Fruit fly (Drosophila melanogaster) whole organism, wandering third instar larva: ENCODE data around the gene CG31975.

Source experiments
- Hnf4 ChIP-seq: fragments of 200-800 bp; sonication (Bioruptor generic); optimal IDR thresholded peaks from 2 replicates; lab custom pipeline; 2016; ENCODE audit warnings: missing biosample characterization, mild to moderate bottlenecking, missing genetic modification characterization
- Sp1 ChIP-seq: fragments of 200-800 bp; sonication (Bioruptor generic); optimal IDR thresholded peaks from 3 replicates; lab custom pipeline; 2019; ENCODE audit warnings: missing biosample characterization, mild to moderate bottlenecking, missing genetic modification characterization, moderate library complexity
- tai ChIP-seq: sonication (Bioruptor generic); optimal IDR thresholded peaks from 2 replicates; lab custom pipeline; 2016; ENCODE audit warnings: missing biosample characterization, missing genetic modification characterization

DNA sequence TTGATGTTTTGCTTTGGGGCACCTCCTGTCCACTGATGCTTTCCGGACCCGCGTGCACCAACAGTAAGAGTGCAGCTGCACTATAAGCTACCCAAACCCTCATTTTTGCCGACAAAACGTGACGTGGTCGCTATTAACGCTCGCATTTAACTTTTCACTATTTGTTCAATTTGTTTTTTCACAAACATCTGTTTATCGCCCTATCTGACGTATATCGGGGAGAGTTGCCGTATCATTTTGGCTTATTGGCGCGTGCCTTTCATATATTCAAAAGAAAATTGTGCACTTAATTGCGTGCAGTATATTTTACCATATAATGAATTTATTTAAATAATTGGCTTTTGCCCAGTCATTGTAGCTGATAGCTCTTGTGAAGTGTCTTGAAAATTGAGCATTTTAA, 34.3 kb downstream of the CG31975 start, which contains the start of the genes Nhe1 and Sam-S:
- TF ChIP-seq tai (GFP tag; lab: Kevin White, UChicago) (no peak), Sp1 (GFP tag; lab: Kevin White, UChicago) (no peak), Hnf4 (GFP tag; lab: Kevin White, UChicago) (no peak)
